Fruit fly (Drosophila melanogaster) whole organism, prepupa: Measurements from ENCODE around the gene CG33235.

Experiments used
- Blimp-1 ChIP-seq: fragments of 200-800 bp; sonication (Bioruptor generic); optimal IDR thresholded peaks from 3 replicates; lab custom pipeline; 2017; ENCODE audit warnings: missing biosample characterization, missing genetic modification characterization, mild to moderate bottlenecking, moderate library complexity, missing genetic modification reagents
- CG10669 ChIP-seq: fragments of 200-800 bp; sonication (Bioruptor generic); optimal IDR thresholded peaks from 3 replicates; lab custom pipeline; 2018; ENCODE audit warnings: missing biosample characterization, mild to moderate bottlenecking, missing genetic modification characterization, moderate library complexity
- CG11762 ChIP-seq: fragments of 200-800 bp; sonication (Bioruptor generic); optimal IDR thresholded peaks from 3 replicates; lab custom pipeline; 2016; ENCODE audit warnings: missing biosample characterization, missing genetic modification characterization; ENCODE audit not compliant: insufficient read depth
- CG15336 ChIP-seq: fragments of 200-800 bp; sonication (Bioruptor generic); IDR thresholded peaks from 2 replicates; pipeline ENCODE4 v1.3.6; 2022; ENCODE audit warnings: missing biosample characterization, missing genetic modification characterization
- CG1621 ChIP-seq: fragments of 200-800 bp; sonication (Bioruptor generic); optimal IDR thresholded peaks from 3 replicates; lab custom pipeline; 2018; ENCODE audit warnings: missing biosample characterization, mild to moderate bottlenecking, missing genetic modification characterization
- CG16779 ChIP-seq: fragments of 200-800 bp; sonication (Bioruptor generic); optimal IDR thresholded peaks from 3 replicates; lab custom pipeline; 2017; ENCODE audit warnings: missing biosample characterization, mild to moderate bottlenecking, missing genetic modification characterization
- CG31627 ChIP-seq: fragments of 200-800 bp; sonication (Bioruptor generic); optimal IDR thresholded peaks from 3 replicates; lab custom pipeline; 2016; ENCODE audit warnings: missing biosample characterization, missing genetic modification characterization
- CG32006 ChIP-seq: fragments of 200-800 bp; sonication (Bioruptor generic); optimal IDR thresholded peaks from 3 replicates; lab custom pipeline; 2017; ENCODE audit warnings: missing biosample characterization, mild to moderate bottlenecking, missing genetic modification characterization
- CG34406 ChIP-seq: fragments of 200-800 bp; sonication (Bioruptor generic); optimal IDR thresholded peaks from 3 replicates; lab custom pipeline; 2016; ENCODE audit warnings: missing biosample characterization, missing genetic modification characterization
- CG3919 ChIP-seq: fragments of 200-800 bp; sonication (Bioruptor generic); optimal IDR thresholded peaks from 3 replicates; lab custom pipeline; 2016; ENCODE audit warnings: missing biosample characterization, missing genetic modification characterization
- CG6276 ChIP-seq: fragments of 200-800 bp; sonication (Bioruptor generic); optimal IDR thresholded peaks from 2 replicates; lab custom pipeline; 2017; ENCODE audit warnings: missing biosample characterization, mild to moderate bottlenecking, missing genetic modification characterization
- CG6808 ChIP-seq: fragments of 200-800 bp; sonication (Bioruptor generic); optimal IDR thresholded peaks from 3 replicates; lab custom pipeline; 2017; ENCODE audit warnings: missing biosample characterization, missing genetic modification characterization, mild to moderate bottlenecking, moderate library complexity, missing genetic modification reagents
- CG6854 ChIP-seq: fragments of 200-800 bp; sonication (Bioruptor generic); optimal IDR thresholded peaks from 2 replicates; lab custom pipeline; 2017; ENCODE audit warnings: missing biosample characterization, mild to moderate bottlenecking, missing genetic modification characterization
- CG7368 ChIP-seq: fragments of 200-800 bp; sonication (Bioruptor generic); optimal IDR thresholded peaks from 3 replicates; lab custom pipeline; 2016; ENCODE audit warnings: missing biosample characterization, missing genetic modification characterization
- CG8119 ChIP-seq: fragments of 200-800 bp; sonication (Bioruptor generic); IDR thresholded peaks from 3 replicates; pipeline ENCODE4 v1.3.6; 2022; ENCODE audit warnings: missing biosample characterization, missing genetic modification characterization
- CG8319 ChIP-seq: fragments of 200-800 bp; sonication (Bioruptor generic); optimal IDR thresholded peaks from 3 replicates; lab custom pipeline; 2016; ENCODE audit warnings: missing biosample characterization, missing genetic modification characterization
- CG8632 ChIP-seq: fragments of 200-800 bp; sonication (Bioruptor generic); optimal IDR thresholded peaks from 3 replicates; lab custom pipeline; 2016; ENCODE audit warnings: missing biosample characterization, missing genetic modification characterization
- Eip75B ChIP-seq: fragments of 200-800 bp; sonication (Bioruptor generic); optimal IDR thresholded peaks from 3 replicates; lab custom pipeline; 2016; ENCODE audit warnings: missing biosample characterization, missing genetic modification characterization
- Eip78C ChIP-seq: fragments of 200-800 bp; sonication (Bioruptor generic); peaks from one replicate; lab custom pipeline; 2016; ENCODE audit warnings: missing biosample characterization, missing genetic modification characterization
- Eip93F ChIP-seq: fragments of 200-800 bp; sonication (Bioruptor generic); optimal IDR thresholded peaks from 2 replicates; lab custom pipeline; 2016; ENCODE audit warnings: missing biosample characterization, mild to moderate bottlenecking, missing genetic modification characterization
- Hr39 ChIP-seq: fragments of 200-800 bp; sonication (Bioruptor generic); optimal IDR thresholded peaks from 2 replicates; lab custom pipeline; 2016; ENCODE audit warnings: missing biosample characterization, missing genetic modification characterization
- Hr4 ChIP-seq: fragments of 200-800 bp; sonication (Bioruptor generic); optimal IDR thresholded peaks from 3 replicates; lab custom pipeline; 2016; ENCODE audit warnings: missing biosample characterization, missing genetic modification characterization
- Met ChIP-seq: fragments of 200-800 bp; sonication (Bioruptor generic); optimal IDR thresholded peaks from 3 replicates; lab custom pipeline; 2016; ENCODE audit warnings: missing biosample characterization, missing genetic modification characterization
- OdsH ChIP-seq: fragments of 200-800 bp; sonication (Bioruptor generic); optimal IDR thresholded peaks from 3 replicates; lab custom pipeline; 2016; ENCODE audit warnings: missing biosample characterization, missing genetic modification characterization
- Smox ChIP-seq: fragments of 200-800 bp; sonication (Bioruptor generic); optimal IDR thresholded peaks from 3 replicates; lab custom pipeline; 2016; ENCODE audit warnings: missing biosample characterization, missing genetic modification characterization
- Sox15 ChIP-seq: fragments of 200-800 bp; sonication (Bioruptor generic); optimal IDR thresholded peaks from 3 replicates; lab custom pipeline; 2016; ENCODE audit warnings: missing biosample characterization, missing genetic modification characterization
- achi ChIP-seq: fragments of 200-800 bp; sonication (Bioruptor generic); optimal IDR thresholded peaks from 3 replicates; lab custom pipeline; 2016; ENCODE audit warnings: missing biosample characterization, missing genetic modification characterization
- cyc ChIP-seq: fragments of 200-800 bp; sonication (Bioruptor generic); optimal IDR thresholded peaks from 3 replicates; lab custom pipeline; 2016; ENCODE audit warnings: missing biosample characterization, missing genetic modification characterization
- dac ChIP-seq: fragments of 200-800 bp; sonication (Bioruptor generic); optimal IDR thresholded peaks from 2 replicates; lab custom pipeline; 2017; ENCODE audit warnings: missing biosample characterization, mild to moderate bottlenecking, missing genetic modification characterization
- dsx ChIP-seq: fragments of 200-800 bp; optimal IDR thresholded peaks from 3 replicates; lab custom pipeline; 2019; ENCODE audit warnings: missing biosample characterization, mild to moderate bottlenecking, missing genetic modification characterization, moderate library complexity; ENCODE audit not compliant: poor library complexity, severe bottlenecking
- eg ChIP-seq: fragments of 200-800 bp; sonication (Bioruptor generic); IDR thresholded peaks from 3 replicates; pipeline ENCODE4 v1.3.6; 2022; ENCODE audit warnings: missing biosample characterization, missing genetic modification characterization
- esn ChIP-seq: fragments of 200-800 bp; sonication (Bioruptor generic); optimal IDR thresholded peaks from 2 replicates; lab custom pipeline; 2016; ENCODE audit warnings: missing biosample characterization, mild to moderate bottlenecking, missing genetic modification characterization, moderate library complexity
- fd85E ChIP-seq: fragments of 200-800 bp; sonication (Bioruptor generic); optimal IDR thresholded peaks from 3 replicates; lab custom pipeline; 2016; ENCODE audit warnings: missing biosample characterization, missing genetic modification characterization
- net ChIP-seq: fragments of 200-800 bp; sonication (Bioruptor generic); optimal IDR thresholded peaks from 3 replicates; lab custom pipeline; 2016; ENCODE audit warnings: missing biosample characterization, missing genetic modification characterization
- salr ChIP-seq, 2 experiments: fragments of 200-800 bp; sonication (Bioruptor generic); optimal IDR thresholded peaks; 3 replicates each; lab custom pipeline; 2016 to 2018; ENCODE audit warnings: missing biosample characterization in 2 of 2, missing genetic modification characterization in 2 of 2, mild to moderate bottlenecking in 1 of 2
- svp ChIP-seq: fragments of 200-800 bp; sonication (Bioruptor generic); peaks from one replicate; lab custom pipeline; 2016; ENCODE audit warnings: missing biosample characterization, missing genetic modification characterization
- topi ChIP-seq: fragments of 200-800 bp; sonication (Bioruptor generic); optimal IDR thresholded peaks from 3 replicates; lab custom pipeline; 2016; ENCODE audit warnings: missing biosample characterization, missing genetic modification characterization
- vri ChIP-seq: fragments of 200-800 bp; sonication (Bioruptor generic); optimal IDR thresholded peaks from 3 replicates; lab custom pipeline; 2016; ENCODE audit warnings: missing biosample characterization, mild to moderate bottlenecking, missing genetic modification characterization

The CG33235 gene

dm6 chrX:11499454-11499853 is 8.1 kb upstream of the CG33235 start (continued):
- TF ChIP-seq CG15336, result peak; percentile 64
- TF ChIP-seq CG1621, result peak; percentile 39
- TF ChIP-seq Eip93F, result peak; percentile 62
- peak; percentile 74 for TF ChIP-seq CG8119 (GFP tag; lab: Robert Waterston, UW)
- peak; percentile 85 for TF ChIP-seq Smox (GFP tag; lab: Kevin White, UChicago)
- TF ChIP-seq salr (GFP tag; optimal IDR thresholded peaks at IDR 0.05; lab: Kevin White, UChicago), result no peak
- peak; percentile 77 for TF ChIP-seq CG32006 (GFP tag; lab: Kevin White, UChicago)
- peak; percentile 61 for TF ChIP-seq CG10669 (GFP tag; lab: Kevin White, UChicago)
- TF ChIP-seq CG34406 (GFP tag; lab: Kevin White, UChicago), result peak; percentile 57
- TF ChIP-seq Hr4 (GFP tag; lab: Kevin White, UChicago), result peak; percentile 78
- peak; percentile 59 for TF ChIP-seq dac
- peak; percentile 60 for TF ChIP-seq vri (GFP tag; lab: Kevin White, UChicago)
- TF ChIP-seq eg, result peak; percentile 82
- peak; percentile 26 for TF ChIP-seq CG16779
- TF ChIP-seq CG11762 (GFP tag; lab: Kevin White, UChicago), result peak; percentile 56
- TF ChIP-seq cyc (GFP tag; lab: Kevin White, UChicago), result peak; percentile 93
- peak; percentile 58 for TF ChIP-seq Blimp-1 (GFP tag; lab: Kevin White, UChicago)
- TF ChIP-seq Eip75B (GFP tag; lab: Kevin White, UChicago), result peak; percentile 79
- peak; percentile 77 for TF ChIP-seq Sox15 (GFP tag; lab: Kevin White, UChicago)
- peak; percentile 92 for TF ChIP-seq Eip78C (GFP tag; lab: Kevin White, UChicago)
- TF ChIP-seq achi (GFP tag; lab: Kevin White, UChicago), result peak; percentile 70

DNA sequence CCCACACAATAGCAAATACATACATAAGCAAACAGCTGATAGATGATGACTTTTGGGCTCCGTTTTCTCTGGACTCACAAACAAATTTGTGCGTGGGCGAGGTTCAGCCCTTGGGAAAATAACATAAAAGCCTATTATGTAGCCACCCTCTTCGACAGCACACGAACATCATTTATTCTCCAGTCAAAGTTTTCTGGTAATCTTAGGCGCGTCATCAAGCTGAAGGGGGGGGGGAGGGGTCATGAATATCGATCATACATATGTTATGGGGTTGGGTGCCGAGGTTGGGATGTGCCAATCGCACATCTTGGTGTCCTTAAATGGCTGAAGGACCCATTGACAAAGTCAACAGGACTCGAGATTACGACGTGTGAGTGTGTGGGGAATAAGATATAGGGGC is 6.8 kb upstream of the CG33235 start:
- TF ChIP-seq achi (GFP tag; lab: Kevin White, UChicago) (no peak), dsx (GFP tag; lab: Kevin White, UChicago) (no peak), CG1621 (no peak), Eip78C (GFP tag; lab: Kevin White, UChicago) (no peak), Smox (GFP tag; lab: Kevin White, UChicago) (no peak), CG7368 (GFP tag; lab: Kevin White, UChicago) (no peak), CG31627 (GFP tag; lab: Kevin White, UChicago) (no peak), CG6276 (GFP tag; lab: Kevin White, UChicago) (no peak), CG6854 (GFP tag; lab: Kevin White, UChicago) (no peak), cyc (GFP tag; lab: Kevin White, UChicago) (no peak), CG3919 (no peak), Blimp-1 (GFP tag; lab: Kevin White, UChicago) (no peak), topi (GFP tag; lab: Kevin White, UChicago) (no peak), CG8632 (no peak), fd85E (no peak), eg (no peak), CG8319 (no peak)
- TF ChIP-seq, all 60 proteins: peak for 0

dm6 chrX:11496257-11496656 is 4.9 kb upstream of the CG33235 start:
- TF ChIP-seq svp (GFP tag; lab: Kevin White, UChicago) (peak; percentile 55), vri (GFP tag; lab: Kevin White, UChicago) (peak; percentile 40), CG15336 (no peak), Eip93F (peak; percentile 49)

DNA sequence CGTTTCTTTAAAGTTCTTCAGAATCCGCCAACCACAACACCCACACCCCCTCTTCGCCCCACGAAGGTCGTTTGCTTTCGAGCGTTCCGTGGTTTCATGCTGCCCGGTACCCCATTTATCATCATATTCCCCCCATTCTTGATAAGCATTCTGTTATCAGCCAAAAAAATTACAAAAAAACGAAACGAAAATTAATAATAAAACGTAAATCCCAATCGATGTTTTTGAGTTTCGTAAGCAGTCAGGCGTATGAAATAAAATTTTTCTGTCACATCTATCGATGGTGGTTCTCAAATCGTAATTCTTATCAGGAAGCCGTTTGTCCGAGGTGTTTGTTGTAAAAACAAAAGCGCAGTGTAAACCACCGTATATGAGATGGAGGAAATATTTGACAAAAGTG is 4.1 kb upstream of the CG33235 start:
- TF ChIP-seq vri (GFP tag; lab: Kevin White, UChicago) (peak; percentile 80), dsx (GFP tag; lab: Kevin White, UChicago) (no peak)

DNA sequence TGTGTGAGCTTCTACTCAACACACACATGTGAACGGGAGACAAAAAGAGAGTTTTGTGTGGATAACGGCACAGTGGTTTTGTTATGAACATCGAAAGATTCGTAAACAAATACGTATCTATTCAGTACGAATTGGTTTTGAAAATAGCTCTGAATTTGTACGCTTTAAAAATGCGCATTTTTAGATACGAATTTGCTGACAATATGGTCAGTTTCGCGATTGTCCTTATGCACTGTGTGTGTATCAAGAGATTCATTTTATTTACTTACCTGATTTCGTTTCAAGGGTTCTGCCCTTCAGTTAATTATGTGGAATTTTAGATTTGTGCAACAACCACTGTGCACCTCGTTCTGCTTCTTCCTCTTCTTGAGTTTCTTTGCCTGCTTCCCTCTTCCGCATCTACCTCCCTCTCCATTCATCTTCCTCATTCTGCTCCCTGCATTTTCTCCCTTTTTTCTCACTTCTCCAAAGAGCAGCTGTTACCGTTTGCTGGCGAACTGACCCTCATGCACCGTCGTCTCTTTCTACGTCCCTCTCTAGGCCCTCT is 3.4 kb upstream of the CG33235 start:
- TF ChIP-seq dsx (GFP tag; lab: Kevin White, UChicago), result peak; percentile 92
- TF ChIP-seq CG6276 (GFP tag; lab: Kevin White, UChicago), result peak; percentile 75
- TF ChIP-seq CG16779, result peak; percentile 87
- TF ChIP-seq vri (GFP tag; lab: Kevin White, UChicago), result peak; percentile 88
- TF ChIP-seq achi (GFP tag; lab: Kevin White, UChicago), result peak; percentile 94
- peak; percentile 96 for TF ChIP-seq Hr39
- peak; percentile 73 for TF ChIP-seq Eip93F
- peak; percentile 92 for TF ChIP-seq net (GFP tag; lab: Kevin White, UChicago)
- peak; percentile 95 for TF ChIP-seq OdsH
- peak; percentile 95 for TF ChIP-seq CG10669 (GFP tag; lab: Kevin White, UChicago)
- TF ChIP-seq svp (GFP tag; lab: Kevin White, UChicago), result peak; percentile 96
- peak; percentile 95 for TF ChIP-seq CG31627 (GFP tag; lab: Kevin White, UChicago)
- peak; percentile 97 for TF ChIP-seq Met (GFP tag; lab: Kevin White, UChicago)
- peak; percentile 95 for TF ChIP-seq Sox15 (GFP tag; lab: Kevin White, UChicago)
- peak; percentile 88 for TF ChIP-seq CG8119 (GFP tag; lab: Robert Waterston, UW)
- peak; percentile 95 for TF ChIP-seq CG6808
- TF ChIP-seq CG8632, result peak; percentile 94
- peak; percentile 96 for TF ChIP-seq Eip75B (GFP tag; lab: Kevin White, UChicago)
- peak; percentile 97 for TF ChIP-seq topi (GFP tag; lab: Kevin White, UChicago)
- peak; percentile 95 for TF ChIP-seq Smox (GFP tag; lab: Kevin White, UChicago)
- peak; percentile 51; the same call in 1 of the 3 replicates for TF ChIP-seq eg
- TF ChIP-seq Blimp-1 (GFP tag; lab: Kevin White, UChicago), result peak; percentile 83
- peak; percentile 98 for TF ChIP-seq Eip78C (GFP tag; lab: Kevin White, UChicago)
- TF ChIP-seq esn (GFP tag; lab: Kevin White, UChicago), result peak; percentile 96
- TF ChIP-seq CG15336, result peak; percentile 86
